Worm (Caenorhabditis elegans) whole organism, young adult: ENCODE measurements around the gene K07E8.6.

ENCODE experiments used
- F22D6.2 ChIP-seq: sonication (generic microtip); optimal IDR thresholded peaks from 2 replicates; lab custom pipeline; 2016; ENCODE audit warnings: mild to moderate bottlenecking, missing genetic modification characterization, missing compliant biosample characterization
- F33H1.4 ChIP-seq: fragments of 200-800 bp; sonication (Bioruptor generic); IDR thresholded peaks from 2 replicates; pipeline ENCODE4 v1.3.6; 2022; ENCODE audit warnings: missing genetic modification reagents, missing genetic modification characterization, missing compliant biosample characterization
- madf-10 ChIP-seq: sonication (generic microtip); optimal IDR thresholded peaks from 2 replicates; lab custom pipeline; 2016; ENCODE audit warnings: mild to moderate bottlenecking, missing genetic modification characterization, missing compliant biosample characterization

DNA sequence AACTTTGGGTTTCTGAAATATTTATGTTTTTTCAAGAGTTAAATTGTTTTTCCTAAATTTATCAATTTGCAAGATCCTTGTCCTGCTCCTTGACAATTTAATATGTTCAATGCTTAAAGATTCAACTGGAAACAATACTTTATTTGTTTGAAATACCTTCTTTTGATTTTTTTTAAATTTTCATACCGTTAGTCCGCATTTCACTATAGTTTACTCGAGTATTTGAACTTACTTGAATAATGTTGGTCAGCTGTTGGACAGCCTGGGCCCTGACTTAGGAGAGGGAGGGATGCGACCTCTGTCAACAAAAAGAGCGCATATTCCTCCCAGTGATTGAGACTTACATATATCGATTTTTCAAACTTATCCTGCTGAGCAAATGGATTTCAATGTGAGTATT is 33.3 kb downstream of the K07E8.6 start, which contains the start of gene W04H10.5:
- TF ChIP-seq F22D6.2 (tag; lab: Kevin White, UChicago) = no peak
- no peak for TF ChIP-seq F33H1.4 (GFP tag; lab: Robert Waterston, UW)
- TF ChIP-seq madf-10 (tag; lab: Kevin White, UChicago) = no peak
